Worm (Caenorhabditis elegans): ENCODE measurements around the gene C52E4.7.

DNA sequence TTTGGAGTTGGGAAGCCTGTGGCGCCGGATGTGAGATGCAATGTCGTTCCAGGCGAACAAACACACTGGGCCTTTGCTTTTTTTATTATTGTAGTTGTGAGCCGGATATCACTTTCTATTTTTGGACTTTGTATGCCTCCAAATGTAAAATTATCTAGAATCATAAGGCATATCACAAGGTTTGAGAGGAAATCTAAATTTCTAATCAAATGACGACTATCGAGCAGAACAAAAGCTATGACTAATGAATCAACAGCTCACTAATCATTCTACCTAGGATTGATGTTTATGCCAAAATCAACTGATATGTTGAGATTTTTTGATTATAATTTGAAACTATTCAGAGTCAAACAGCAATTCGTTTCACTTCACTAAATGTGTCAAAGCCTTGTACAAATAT is 43.8 kb downstream of the C52E4.7 start:
- no peak for TF ChIP-seq lsy-2 (tag; optimal IDR thresholded peaks at IDR 0.05)
- TF ChIP-seq mdl-1 (tag; optimal IDR thresholded peaks at IDR 0.05) = no peak
- no peak for TF ChIP-seq lin-35 (GFP tag; optimal IDR thresholded peaks at IDR 0.05)
- TF ChIP-seq nhr-28 (tag; optimal IDR thresholded peaks at IDR 0.05) = no peak
- no peak for TF ChIP-seq unc-62 (GFP tag; optimal IDR thresholded peaks at IDR 0.05)
- TF ChIP-seq dpl-1 (GFP tag; optimal IDR thresholded peaks at IDR 0.05) = no peak
- TF ChIP-seq pqm-1 (tag; optimal IDR thresholded peaks at IDR 0.05) = no peak
- TF ChIP-seq mep-1 (tag; optimal IDR thresholded peaks at IDR 0.05) = no peak

All from whole organism, L1 larva.